Fruit fly (Drosophila melanogaster) whole organism, prepupa: ENCODE data around the gene CG7218.

ENCODE experiments used
- Blimp-1 ChIP-seq: fragments of 200-800 bp; sonication (Bioruptor generic); optimal IDR thresholded peaks from 3 replicates; lab custom pipeline; 2017; ENCODE audit warnings: missing biosample characterization, missing genetic modification characterization, mild to moderate bottlenecking, moderate library complexity, missing genetic modification reagents
- CG10631 ChIP-seq: fragments of 200-800 bp; sonication (Bioruptor generic); optimal IDR thresholded peaks from 2 replicates; lab custom pipeline; 2016; ENCODE audit warnings: missing biosample characterization, missing genetic modification characterization
- CG10669 ChIP-seq: fragments of 200-800 bp; sonication (Bioruptor generic); optimal IDR thresholded peaks from 3 replicates; lab custom pipeline; 2018; ENCODE audit warnings: missing biosample characterization, mild to moderate bottlenecking, missing genetic modification characterization, moderate library complexity
- CG11294 ChIP-seq: fragments of 200-800 bp; sonication (Bioruptor generic); IDR thresholded peaks from 2 replicates; pipeline ENCODE4 v1.3.6; 2022; ENCODE audit warnings: missing biosample characterization, missing genetic modification characterization
- CG11762 ChIP-seq: fragments of 200-800 bp; sonication (Bioruptor generic); optimal IDR thresholded peaks from 3 replicates; lab custom pipeline; 2016; ENCODE audit warnings: missing biosample characterization, missing genetic modification characterization; ENCODE audit not compliant: insufficient read depth
- CG11902 ChIP-seq: fragments of 200-800 bp; sonication (Bioruptor generic); optimal IDR thresholded peaks from 3 replicates; lab custom pipeline; 2016; ENCODE audit warnings: missing biosample characterization, missing genetic modification characterization
- CG15336 ChIP-seq: fragments of 200-800 bp; sonication (Bioruptor generic); IDR thresholded peaks from 2 replicates; pipeline ENCODE4 v1.3.6; 2022; ENCODE audit warnings: missing biosample characterization, missing genetic modification characterization
- CG1621 ChIP-seq: fragments of 200-800 bp; sonication (Bioruptor generic); optimal IDR thresholded peaks from 3 replicates; lab custom pipeline; 2018; ENCODE audit warnings: missing biosample characterization, mild to moderate bottlenecking, missing genetic modification characterization
- CG16779 ChIP-seq: fragments of 200-800 bp; sonication (Bioruptor generic); optimal IDR thresholded peaks from 3 replicates; lab custom pipeline; 2017; ENCODE audit warnings: missing biosample characterization, mild to moderate bottlenecking, missing genetic modification characterization
- CG3032 ChIP-seq: fragments of 200-800 bp; optimal IDR thresholded peaks from 2 replicates; lab custom pipeline; 2019; ENCODE audit warnings: missing biosample characterization, mild to moderate bottlenecking, missing genetic modification characterization, moderate library complexity
- CG31627 ChIP-seq: fragments of 200-800 bp; sonication (Bioruptor generic); optimal IDR thresholded peaks from 3 replicates; lab custom pipeline; 2016; ENCODE audit warnings: missing biosample characterization, missing genetic modification characterization
- CG32006 ChIP-seq: fragments of 200-800 bp; sonication (Bioruptor generic); optimal IDR thresholded peaks from 3 replicates; lab custom pipeline; 2017; ENCODE audit warnings: missing biosample characterization, mild to moderate bottlenecking, missing genetic modification characterization
- CG3919 ChIP-seq: fragments of 200-800 bp; sonication (Bioruptor generic); optimal IDR thresholded peaks from 3 replicates; lab custom pipeline; 2016; ENCODE audit warnings: missing biosample characterization, missing genetic modification characterization
- CG4318 ChIP-seq: fragments of 200-800 bp; sonication (Bioruptor generic); optimal IDR thresholded peaks from 3 replicates; lab custom pipeline; 2017; ENCODE audit warnings: missing biosample characterization, mild to moderate bottlenecking, missing genetic modification characterization
- CG6276 ChIP-seq: fragments of 200-800 bp; sonication (Bioruptor generic); optimal IDR thresholded peaks from 2 replicates; lab custom pipeline; 2017; ENCODE audit warnings: missing biosample characterization, mild to moderate bottlenecking, missing genetic modification characterization
- CG6792 ChIP-seq: fragments of 200-800 bp; sonication (Bioruptor generic); optimal IDR thresholded peaks from 3 replicates; lab custom pipeline; 2016; ENCODE audit warnings: missing biosample characterization, missing genetic modification characterization
- CG6808 ChIP-seq: fragments of 200-800 bp; sonication (Bioruptor generic); optimal IDR thresholded peaks from 3 replicates; lab custom pipeline; 2017; ENCODE audit warnings: missing biosample characterization, missing genetic modification characterization, mild to moderate bottlenecking, moderate library complexity, missing genetic modification reagents
- CG6854 ChIP-seq: fragments of 200-800 bp; sonication (Bioruptor generic); optimal IDR thresholded peaks from 2 replicates; lab custom pipeline; 2017; ENCODE audit warnings: missing biosample characterization, mild to moderate bottlenecking, missing genetic modification characterization
- CG7368 ChIP-seq: fragments of 200-800 bp; sonication (Bioruptor generic); optimal IDR thresholded peaks from 3 replicates; lab custom pipeline; 2016; ENCODE audit warnings: missing biosample characterization, missing genetic modification characterization
- CG8119 ChIP-seq: fragments of 200-800 bp; sonication (Bioruptor generic); IDR thresholded peaks from 3 replicates; pipeline ENCODE4 v1.3.6; 2022; ENCODE audit warnings: missing biosample characterization, missing genetic modification characterization
- CG8319 ChIP-seq: fragments of 200-800 bp; sonication (Bioruptor generic); optimal IDR thresholded peaks from 3 replicates; lab custom pipeline; 2016; ENCODE audit warnings: missing biosample characterization, missing genetic modification characterization
- CG8632 ChIP-seq: fragments of 200-800 bp; sonication (Bioruptor generic); optimal IDR thresholded peaks from 3 replicates; lab custom pipeline; 2016; ENCODE audit warnings: missing biosample characterization, missing genetic modification characterization
- Eip75B ChIP-seq: fragments of 200-800 bp; sonication (Bioruptor generic); optimal IDR thresholded peaks from 3 replicates; lab custom pipeline; 2016; ENCODE audit warnings: missing biosample characterization, missing genetic modification characterization
- Eip78C ChIP-seq: fragments of 200-800 bp; sonication (Bioruptor generic); peaks from one replicate; lab custom pipeline; 2016; ENCODE audit warnings: missing biosample characterization, missing genetic modification characterization
- Ets21C ChIP-seq: fragments of 200-800 bp; sonication (Bioruptor generic); optimal IDR thresholded peaks from 3 replicates; lab custom pipeline; 2016; ENCODE audit warnings: missing biosample characterization, missing genetic modification characterization
- Ets96B ChIP-seq: fragments of 200-800 bp; optimal IDR thresholded peaks from 2 replicates; lab custom pipeline; 2019; ENCODE audit warnings: missing biosample characterization, mild to moderate bottlenecking, missing genetic modification characterization, moderate library complexity
- Gug ChIP-seq: fragments of 200-800 bp; sonication (Bioruptor generic); IDR thresholded peaks from 2 replicates; pipeline ENCODE4 v1.3.6; 2022; ENCODE audit warnings: missing biosample characterization, missing genetic modification characterization
- Hr39 ChIP-seq: fragments of 200-800 bp; sonication (Bioruptor generic); optimal IDR thresholded peaks from 2 replicates; lab custom pipeline; 2016; ENCODE audit warnings: missing biosample characterization, missing genetic modification characterization
- Hr4 ChIP-seq: fragments of 200-800 bp; sonication (Bioruptor generic); optimal IDR thresholded peaks from 3 replicates; lab custom pipeline; 2016; ENCODE audit warnings: missing biosample characterization, missing genetic modification characterization
- Lpt ChIP-seq: fragments of 200-800 bp; sonication (Bioruptor generic); optimal IDR thresholded peaks from 3 replicates; lab custom pipeline; 2016; ENCODE audit warnings: missing biosample characterization, missing genetic modification characterization
- Met ChIP-seq: fragments of 200-800 bp; sonication (Bioruptor generic); optimal IDR thresholded peaks from 3 replicates; lab custom pipeline; 2016; ENCODE audit warnings: missing biosample characterization, missing genetic modification characterization
- OdsH ChIP-seq: fragments of 200-800 bp; sonication (Bioruptor generic); optimal IDR thresholded peaks from 3 replicates; lab custom pipeline; 2016; ENCODE audit warnings: missing biosample characterization, missing genetic modification characterization
- Smox ChIP-seq: fragments of 200-800 bp; sonication (Bioruptor generic); optimal IDR thresholded peaks from 3 replicates; lab custom pipeline; 2016; ENCODE audit warnings: missing biosample characterization, missing genetic modification characterization
- Sox15 ChIP-seq: fragments of 200-800 bp; sonication (Bioruptor generic); optimal IDR thresholded peaks from 3 replicates; lab custom pipeline; 2016; ENCODE audit warnings: missing biosample characterization, missing genetic modification characterization
- achi ChIP-seq: fragments of 200-800 bp; sonication (Bioruptor generic); optimal IDR thresholded peaks from 3 replicates; lab custom pipeline; 2016; ENCODE audit warnings: missing biosample characterization, missing genetic modification characterization
- acj6 ChIP-seq: fragments of 200-800 bp; sonication (Bioruptor generic); optimal IDR thresholded peaks from 3 replicates; lab custom pipeline; 2016; ENCODE audit warnings: missing biosample characterization, missing genetic modification characterization
- cyc ChIP-seq: fragments of 200-800 bp; sonication (Bioruptor generic); optimal IDR thresholded peaks from 3 replicates; lab custom pipeline; 2016; ENCODE audit warnings: missing biosample characterization, missing genetic modification characterization
- dsx ChIP-seq: fragments of 200-800 bp; optimal IDR thresholded peaks from 3 replicates; lab custom pipeline; 2019; ENCODE audit warnings: missing biosample characterization, mild to moderate bottlenecking, missing genetic modification characterization, moderate library complexity; ENCODE audit not compliant: poor library complexity, severe bottlenecking
- eg ChIP-seq: fragments of 200-800 bp; sonication (Bioruptor generic); IDR thresholded peaks from 3 replicates; pipeline ENCODE4 v1.3.6; 2022; ENCODE audit warnings: missing biosample characterization, missing genetic modification characterization
- esn ChIP-seq: fragments of 200-800 bp; sonication (Bioruptor generic); optimal IDR thresholded peaks from 2 replicates; lab custom pipeline; 2016; ENCODE audit warnings: missing biosample characterization, mild to moderate bottlenecking, missing genetic modification characterization, moderate library complexity
- fd59A ChIP-seq: fragments of 200-800 bp; sonication (Bioruptor generic); optimal IDR thresholded peaks from 2 replicates; lab custom pipeline; 2017; ENCODE audit warnings: missing biosample characterization, mild to moderate bottlenecking, missing genetic modification characterization, missing genetic modification reagents
- fkh ChIP-seq: fragments of 200-800 bp; sonication (Bioruptor generic); optimal IDR thresholded peaks from 3 replicates; lab custom pipeline; 2017; ENCODE audit warnings: missing biosample characterization, mild to moderate bottlenecking, missing genetic modification characterization, moderate library complexity
- lz ChIP-seq: fragments of 200-800 bp; sonication (Bioruptor generic); optimal IDR thresholded peaks from 3 replicates; lab custom pipeline; 2016; ENCODE audit warnings: missing biosample characterization, missing genetic modification characterization
- net ChIP-seq: fragments of 200-800 bp; sonication (Bioruptor generic); optimal IDR thresholded peaks from 3 replicates; lab custom pipeline; 2016; ENCODE audit warnings: missing biosample characterization, missing genetic modification characterization
- pdm3 ChIP-seq: fragments of 200-800 bp; sonication (Bioruptor generic); optimal IDR thresholded peaks from 3 replicates; lab custom pipeline; 2016; ENCODE audit warnings: missing biosample characterization, missing genetic modification characterization
- salr ChIP-seq, 2 experiments: fragments of 200-800 bp; sonication (Bioruptor generic); optimal IDR thresholded peaks; 3 replicates each; lab custom pipeline; 2016 to 2018; ENCODE audit warnings: missing biosample characterization in 2 of 2, missing genetic modification characterization in 2 of 2, mild to moderate bottlenecking in 1 of 2
- spab ChIP-seq: fragments of 200-800 bp; sonication (Bioruptor generic); optimal IDR thresholded peaks from 2 replicates; lab custom pipeline; 2017; ENCODE audit warnings: missing biosample characterization, mild to moderate bottlenecking, missing genetic modification characterization, missing genetic modification reagents
- ss ChIP-seq, 2 experiments: fragments of 200-800 bp; sonication (Bioruptor generic); optimal IDR thresholded peaks; 2 replicates in 1 of 2; 3 replicates in 1 of 2; lab custom pipeline; 2017 to 2018; ENCODE audit warnings: mild to moderate bottlenecking in 2 of 2, missing biosample characterization in 2 of 2, missing genetic modification characterization in 2 of 2, moderate library complexity in 1 of 2
- svp ChIP-seq: fragments of 200-800 bp; sonication (Bioruptor generic); peaks from one replicate; lab custom pipeline; 2016; ENCODE audit warnings: missing biosample characterization, missing genetic modification characterization
- topi ChIP-seq: fragments of 200-800 bp; sonication (Bioruptor generic); optimal IDR thresholded peaks from 3 replicates; lab custom pipeline; 2016; ENCODE audit warnings: missing biosample characterization, missing genetic modification characterization
- vri ChIP-seq: fragments of 200-800 bp; sonication (Bioruptor generic); optimal IDR thresholded peaks from 3 replicates; lab custom pipeline; 2016; ENCODE audit warnings: missing biosample characterization, mild to moderate bottlenecking, missing genetic modification characterization

CG7218 gene

dm6 chr3R:18164052-18164722, at the start of gene CG7218, which contains the start of gene Cbp20:
Gene CG7218, minus strand, starts transcription at chr3R:18164397.
Gene Cbp20, plus strand, starts transcription at chr3R:18164661.
- peak; percentile 79 for TF ChIP-seq CG31627 (GFP tag; lab: Kevin White, UChicago)
- TF ChIP-seq lz: peak; percentile 72
- peak; percentile 55; the same call in 1 of the 2 replicates for TF ChIP-seq Gug
- TF ChIP-seq fkh (GFP tag; lab: Kevin White, UChicago): peak; percentile 97
- no peak for TF ChIP-seq CG16779
- TF ChIP-seq CG6792 (GFP tag; lab: Kevin White, UChicago): peak; percentile 43
- no peak for TF ChIP-seq CG6276 (GFP tag; lab: Kevin White, UChicago)
- peak; percentile 64 for TF ChIP-seq Smox (GFP tag; lab: Kevin White, UChicago)
- TF ChIP-seq ss (GFP tag; optimal IDR thresholded peaks at IDR 0.05; lab: Kevin White, UChicago): no peak
- TF ChIP-seq CG32006 (GFP tag; lab: Kevin White, UChicago): peak; percentile 59
- TF ChIP-seq svp (GFP tag; lab: Kevin White, UChicago): peak; percentile 85
- no peak for TF ChIP-seq CG8632 (GFP tag; lab: Kevin White, UChicago)
- 0 out of 3 replicates have a peak, but pooled peaks have one; percentile 39 for TF ChIP-seq CG8119 (GFP tag; lab: Robert Waterston, UW)
- TF ChIP-seq CG4318 (GFP tag; lab: Kevin White, UChicago): peak; percentile 19
- peak; percentile 77 for TF ChIP-seq esn (GFP tag; lab: Kevin White, UChicago)
- TF ChIP-seq vri: peak; percentile 47
- TF ChIP-seq cyc: peak; percentile 66
- peak; percentile 63 for TF ChIP-seq CG3032 (tag; lab: Kevin White, UChicago)
- peak; percentile 71 for TF ChIP-seq Hr4 (GFP tag; lab: Kevin White, UChicago)
- peak; percentile 46 for TF ChIP-seq CG8319 (GFP tag; lab: Kevin White, UChicago)
- TF ChIP-seq CG11294 (GFP tag; lab: Robert Waterston, UW): peak; percentile 52
- TF ChIP-seq CG15336: no peak; the same call in 1 of the 2 replicates
- TF ChIP-seq CG6854 (GFP tag; lab: Kevin White, UChicago): no peak
- peak; percentile 61 for TF ChIP-seq net (GFP tag; lab: Kevin White, UChicago)
- TF ChIP-seq dsx (GFP tag; lab: Kevin White, UChicago): peak; percentile 10
- TF ChIP-seq topi (GFP tag; lab: Kevin White, UChicago): peak; percentile 70
- peak; percentile 64 for TF ChIP-seq acj6 (GFP tag; lab: Kevin White, UChicago)
- TF ChIP-seq CG11762: peak; percentile 7
- TF ChIP-seq pdm3 (GFP tag; lab: Kevin White, UChicago): peak; percentile 73
- TF ChIP-seq eg (GFP tag; lab: Robert Waterston, UW): peak; percentile 69
- peak; percentile 17 for TF ChIP-seq Ets96B
- TF ChIP-seq CG7368 (GFP tag; lab: Kevin White, UChicago): peak; percentile 8
- peak; percentile 40 for TF ChIP-seq CG11902
- TF ChIP-seq spab (GFP tag; lab: Kevin White, UChicago): no peak
- TF ChIP-seq CG10669: peak; percentile 46
- no peak for TF ChIP-seq Blimp-1
- TF ChIP-seq achi (GFP tag; lab: Kevin White, UChicago): peak; percentile 60
- TF ChIP-seq CG10631 (GFP tag; lab: Kevin White, UChicago): peak; percentile 61
- TF ChIP-seq CG3919 (GFP tag; lab: Kevin White, UChicago): peak; percentile 69
- no peak for TF ChIP-seq CG6808 (GFP tag; lab: Kevin White, UChicago)
- TF ChIP-seq Sox15 (GFP tag; lab: Kevin White, UChicago): peak; percentile 50
- TF ChIP-seq CG1621 (tag; lab: Kevin White, UChicago): no peak
- TF ChIP-seq OdsH (GFP tag; lab: Kevin White, UChicago): peak; percentile 72
- TF ChIP-seq Lpt (GFP tag; lab: Kevin White, UChicago): peak; percentile 51
- peak; percentile 68 for TF ChIP-seq Met (GFP tag; lab: Kevin White, UChicago)
- TF ChIP-seq salr (GFP tag; optimal IDR thresholded peaks at IDR 0.05; lab: Kevin White, UChicago): no peak
- TF ChIP-seq fd59A (GFP tag; lab: Kevin White, UChicago): no peak
- peak; percentile 86 for TF ChIP-seq Eip78C (GFP tag; lab: Kevin White, UChicago)
- peak; percentile 45 for TF ChIP-seq Ets21C (GFP tag; lab: Kevin White, UChicago)
- peak; percentile 69 for TF ChIP-seq Hr39 (GFP tag; lab: Kevin White, UChicago)
- TF ChIP-seq Eip75B: peak; percentile 49
